Fruit fly (Drosophila melanogaster) whole organism, pupa: ENCODE measurements around the gene CG43169.

Source experiments
- CG10348 ChIP-seq: fragments of 200-800 bp; sonication (Bioruptor generic); IDR thresholded peaks from 2 replicates; pipeline ENCODE4 v1.3.6; 2022; ENCODE audit warnings: missing biosample characterization, missing genetic modification characterization
- CG12605 ChIP-seq: fragments of 200-800 bp; sonication (Bioruptor generic); IDR thresholded peaks from 2 replicates; pipeline ENCODE4 v1.3.6; 2022; ENCODE audit warnings: missing biosample characterization, missing genetic modification characterization

DNA sequence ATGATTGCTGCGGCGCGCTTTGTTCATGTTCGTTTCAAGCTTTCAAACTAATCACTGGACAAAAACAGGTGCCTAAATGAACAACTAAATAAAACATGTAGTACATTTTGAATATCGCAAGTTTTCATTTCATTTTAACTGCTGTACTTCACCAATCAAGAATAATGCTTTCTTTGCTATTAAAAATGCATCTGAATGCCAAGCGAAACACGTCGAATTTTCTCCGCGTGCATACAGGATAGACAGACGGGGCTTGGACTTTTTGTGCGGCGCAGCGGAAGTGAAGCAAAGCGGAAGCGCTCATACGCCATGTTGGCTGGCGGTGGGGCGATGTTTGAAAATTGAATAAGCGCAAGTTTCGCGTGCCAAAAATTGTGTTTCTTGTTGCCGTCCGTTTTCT, 35.1 kb downstream of the CG43169 start:
- TF ChIP-seq CG10348 (GFP tag; lab: Robert Waterston, UW) (no peak), CG12605 (no peak)
